Fruit fly (Drosophila melanogaster): ENCODE data around the gene nod.

The nod gene

DNA sequence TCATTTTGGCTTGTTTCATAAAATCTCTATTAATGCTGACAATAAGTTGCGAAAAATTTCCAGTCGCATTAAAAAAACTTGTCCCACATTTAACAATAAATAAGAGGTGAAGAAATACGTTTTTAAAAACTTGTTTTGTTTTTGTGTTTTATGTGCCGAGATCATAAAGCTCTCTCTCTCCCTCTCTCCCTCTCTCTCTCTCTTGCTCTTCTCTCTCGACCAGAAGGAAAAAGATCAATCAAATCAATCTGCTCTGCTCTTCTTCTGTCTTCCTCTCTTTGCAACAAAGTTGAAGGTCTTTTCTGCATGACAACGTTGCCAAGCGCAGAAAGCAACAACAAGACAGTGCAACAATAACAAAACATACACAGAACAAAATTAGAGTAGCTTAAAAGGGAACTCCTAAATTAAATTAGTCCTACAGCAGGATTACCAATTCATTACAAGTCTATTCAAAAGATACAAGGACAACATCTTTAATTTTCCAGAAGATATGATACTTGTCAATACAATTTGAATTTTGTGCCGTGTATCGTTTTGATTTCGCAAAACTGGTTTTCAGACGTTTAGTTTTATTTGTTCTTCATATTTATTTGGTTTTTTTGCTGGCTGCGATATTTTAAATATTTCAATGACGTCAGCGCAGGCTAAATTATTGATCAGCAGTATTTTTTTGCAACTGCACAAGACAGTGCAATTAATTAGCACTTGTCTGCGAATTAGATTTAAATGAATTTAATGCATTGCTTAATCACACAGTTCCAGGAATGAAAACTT lies 42.3 kb downstream of the nod start:
- TF ChIP-seq CG9948 (tag; optimal IDR thresholded peaks at IDR 0.05) (peak; percentile 95), Pif1B (GFP tag; optimal IDR thresholded peaks at IDR 0.05) (peak; percentile 96), rn (GFP tag; IDR thresholded peaks at IDR 0.05) (peak; percentile 88), CG13204 (GFP tag; optimal IDR thresholded peaks at IDR 0.05) (peak; percentile 89), CG8301 (tag; optimal IDR thresholded peaks at IDR 0.05) (peak; percentile 93), CG14655 (GFP tag; optimal IDR thresholded peaks at IDR 0.05) (peak; percentile 96), CG10348 (GFP tag; IDR thresholded peaks at IDR 0.05) (peak; percentile 65), CG34367 (tag; optimal IDR thresholded peaks at IDR 0.05) (peak; percentile 97), D1 (tag; optimal IDR thresholded peaks at IDR 0.05) (peak; percentile 90), Ets98B (GFP tag; IDR thresholded peaks at IDR 0.05) (peak; percentile 95), CG8159 (tag; optimal IDR thresholded peaks at IDR 0.05) (peak; percentile 95), Pif1A (GFP tag; optimal IDR thresholded peaks at IDR 0.05) (peak; percentile 97), EcR (GFP tag; optimal IDR thresholded peaks at IDR 0.05) (peak; percentile 92), gl (tag; optimal IDR thresholded peaks at IDR 0.05) (peak; percentile 95), CG12605 (GFP tag; IDR thresholded peaks at IDR 0.05) (peak; percentile 95), Snoo (tag; optimal IDR thresholded peaks at IDR 0.05) (peak; percentile 84), CG4496 (GFP tag; IDR thresholded peaks at IDR 0.05) (peak; percentile 98), CG15710 (tag; optimal IDR thresholded peaks at IDR 0.05) (peak; percentile 97), CG32121 (GFP tag; IDR thresholded peaks at IDR 0.05) (peak; percentile 95), CG17806 (tag; optimal IDR thresholded peaks at IDR 0.05) (peak; percentile 97), fd96Ca (GFP tag; IDR thresholded peaks at IDR 0.05) (peak; percentile 87)

dm6 chrX:11628986-11629571 lies 48.5 kb downstream of the nod start:
- TF ChIP-seq CG4496 (GFP tag; IDR thresholded peaks at IDR 0.05) (0 out of 3 replicates have a peak, but pooled peaks have one; percentile 26), Pif1A (GFP tag; optimal IDR thresholded peaks at IDR 0.05) (peak; percentile 19), CG8159 (tag; optimal IDR thresholded peaks at IDR 0.05) (no peak)

DNA sequence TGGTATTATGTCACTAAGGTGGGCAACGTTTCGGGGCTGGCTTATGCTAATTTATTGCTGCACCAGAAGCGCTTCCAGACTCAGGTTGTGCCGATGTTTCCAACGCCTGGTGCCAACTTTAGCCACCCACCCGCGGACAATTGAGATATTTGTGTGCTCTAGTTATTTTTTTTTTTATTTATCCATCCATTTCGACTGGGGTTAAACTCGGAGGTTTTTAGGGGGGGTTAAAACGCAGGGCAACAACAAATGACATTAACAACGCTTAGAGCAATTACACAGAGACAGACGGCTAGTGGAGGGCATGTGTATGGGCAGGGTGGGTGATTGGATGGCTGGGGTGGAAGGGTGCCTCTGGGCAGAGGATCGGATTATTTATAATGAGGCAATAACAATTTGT lies 51.1 kb downstream of the nod start:
- TF ChIP-seq Pif1A (GFP tag; optimal IDR thresholded peaks at IDR 0.05) (no peak), CG10348 (GFP tag; IDR thresholded peaks at IDR 0.05) (no peak), rn (GFP tag; IDR thresholded peaks at IDR 0.05) (no peak), Snoo (tag; optimal IDR thresholded peaks at IDR 0.05) (no peak), CG8301 (tag; optimal IDR thresholded peaks at IDR 0.05) (no peak), D1 (tag; optimal IDR thresholded peaks at IDR 0.05) (no peak)

DNA sequence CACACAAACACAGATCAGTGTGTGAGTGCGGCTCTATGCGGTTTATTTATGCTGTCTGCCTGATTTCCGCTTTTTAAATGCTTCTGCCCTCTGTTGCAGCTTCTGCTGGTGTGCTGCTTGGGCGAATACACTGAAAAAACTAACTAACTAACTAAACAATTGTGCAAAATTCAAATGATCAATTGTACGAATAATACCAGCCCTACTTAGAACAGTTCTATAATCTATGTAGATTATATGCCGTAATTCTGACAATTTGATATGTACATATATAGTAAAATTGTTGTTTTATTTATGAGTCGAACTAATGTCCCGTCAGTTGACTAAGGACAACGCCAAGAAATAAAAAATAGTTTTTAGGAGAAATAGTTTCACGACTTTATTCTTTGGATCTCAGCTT lies 52.6 kb downstream of the nod start:
- TF ChIP-seq CG8159 (tag; optimal IDR thresholded peaks at IDR 0.05) (peak; percentile 45), CG15710 (tag; optimal IDR thresholded peaks at IDR 0.05) (peak; percentile 51), CG17806 (tag; optimal IDR thresholded peaks at IDR 0.05) (peak; percentile 60), CG9948 (tag; optimal IDR thresholded peaks at IDR 0.05) (peak; percentile 37), CG14655 (GFP tag; optimal IDR thresholded peaks at IDR 0.05) (peak; percentile 32), CG34367 (tag; optimal IDR thresholded peaks at IDR 0.05) (peak; percentile 44), CG8301 (tag; optimal IDR thresholded peaks at IDR 0.05) (peak; percentile 42)

Measured in whole organism, pupa.